Fruit fly (Drosophila melanogaster): ENCODE data around the gene Mettl3.
A peak's percentile ranks its signal among the peaks of the same experiment; 100 is the strongest.

Gene Mettl3

dm6 chr3R:24050690-24051440 is 18.9 kb downstream of the Mettl3 start, which contains the start of the genes Atg6 and Pisd (continued):
- no peak for TF ChIP-seq Fer3 (tag; optimal IDR thresholded peaks at IDR 0.05)
- TF ChIP-seq zfh2 (GFP tag; optimal IDR thresholded peaks at IDR 0.05): peak; percentile 48
- no peak for TF ChIP-seq Taf1 (GFP tag; IDR thresholded peaks at IDR 0.05)
- no peak for TF ChIP-seq CG14014 (GFP tag; IDR thresholded peaks at IDR 0.05)
- TF ChIP-seq trh (GFP tag; optimal IDR thresholded peaks at IDR 0.05): no peak
- TF ChIP-seq gsb-n (tag; optimal IDR thresholded peaks at IDR 0.05): peak; percentile 13
- TF ChIP-seq CG1024 (GFP tag; IDR thresholded peaks at IDR 0.05): no peak
- TF ChIP-seq repo (GFP tag; optimal IDR thresholded peaks at IDR 0.05): no peak
- no peak for TF ChIP-seq zen (tag; optimal IDR thresholded peaks at IDR 0.05)
- TF ChIP-seq NK7.1 (GFP tag; optimal IDR thresholded peaks at IDR 0.05): no peak
- no peak for TF ChIP-seq H15 (GFP tag; IDR thresholded peaks at IDR 0.05)
- TF ChIP-seq dm (GFP tag; optimal IDR thresholded peaks at IDR 0.05): peak; percentile 10
- peak; percentile 70 for TF ChIP-seq sd (tag; optimal IDR thresholded peaks at IDR 0.05)
- no peak for TF ChIP-seq CG4730 (GFP tag; IDR thresholded peaks at IDR 0.05)
- no peak for TF ChIP-seq Ets97D (GFP tag; optimal IDR thresholded peaks at IDR 0.05)
- no peak for TF ChIP-seq ato (GFP tag; IDR thresholded peaks at IDR 0.05; ENCODE audit: partially characterized antibody)
- TF ChIP-seq Elba2 (GFP tag; optimal IDR thresholded peaks at IDR 0.05): no peak
- TF ChIP-seq corto (GFP tag; optimal IDR thresholded peaks at IDR 0.05): peak; percentile 6
- TF ChIP-seq CG13624 (GFP tag; optimal IDR thresholded peaks at IDR 0.05): peak; percentile 96
- peak; percentile 37 for TF ChIP-seq CG2678 (tag; optimal IDR thresholded peaks at IDR 0.05)
- TF ChIP-seq shn (GFP tag; optimal IDR thresholded peaks at IDR 0.05): peak; percentile 0
- no peak for TF ChIP-seq H2.0 (GFP tag; IDR thresholded peaks at IDR 0.05)
- TF ChIP-seq jumu (GFP tag; optimal IDR thresholded peaks at IDR 0.05): no peak
- peak; percentile 28 for TF ChIP-seq CG13424 (tag; optimal IDR thresholded peaks at IDR 0.05)
- peak; percentile 21 for TF ChIP-seq CHES-1-like (GFP tag; optimal IDR thresholded peaks at IDR 0.05)
- TF ChIP-seq lab (GFP tag; optimal IDR thresholded peaks at IDR 0.05): peak; percentile 65
- TF ChIP-seq CG11456 (GFP tag; IDR thresholded peaks at IDR 0.05): no peak
- no peak for TF ChIP-seq CG7556 (GFP tag; optimal IDR thresholded peaks at IDR 0.05)
- no peak for TF ChIP-seq CG14667 (GFP tag; IDR thresholded peaks at IDR 0.05)
- TF ChIP-seq CG13296 (GFP tag; optimal IDR thresholded peaks at IDR 0.05): peak; percentile 37
- no peak for TF ChIP-seq fu2 (GFP tag; optimal IDR thresholded peaks at IDR 0.05)
- peak; percentile 46 to 94 for TF ChIP-seq crp (GFP tag; optimal IDR thresholded peaks at IDR 0.05)
- no peak for TF ChIP-seq cad (GFP tag; optimal IDR thresholded peaks at IDR 0.05)
- peak; percentile 68 for TF ChIP-seq row (GFP tag; IDR thresholded peaks at IDR 0.05)
- TF ChIP-seq al (GFP tag; IDR thresholded peaks at IDR 0.05): 0 out of 2 replicates have a peak, but pooled peaks have one; percentile 26
- no peak for TF ChIP-seq Awh (GFP tag; IDR thresholded peaks at IDR 0.05)
- TF ChIP-seq Bgb (GFP tag; IDR thresholded peaks at IDR 0.05; ENCODE audit: partially characterized antibody): no peak; the same call in 1 of the 2 replicates
- peak; percentile 57 for TF ChIP-seq CG17186 (GFP tag; optimal IDR thresholded peaks at IDR 0.05)
- peak; percentile 47; the same call in 2 of the 3 replicates for TF ChIP-seq CG17361 (GFP tag; IDR thresholded peaks at IDR 0.05)
- peak; percentile 47 for TF ChIP-seq CG2712 (tag; optimal IDR thresholded peaks at IDR 0.05)
- no peak for TF ChIP-seq CG14965 (GFP tag; optimal IDR thresholded peaks at IDR 0.05; ENCODE audit: borderline replicate concordance)
- TF ChIP-seq nau (GFP tag; optimal IDR thresholded peaks at IDR 0.05): no peak
- no peak for TF ChIP-seq CG10462 (GFP tag; optimal IDR thresholded peaks at IDR 0.05)
- no peak for TF ChIP-seq CG6765 (GFP tag; optimal IDR thresholded peaks at IDR 0.05)
- peak; percentile 83 for TF ChIP-seq CG10543 (GFP tag; optimal IDR thresholded peaks at IDR 0.05)
- no peak for TF ChIP-seq CG8089 (GFP tag; optimal IDR thresholded peaks at IDR 0.05)
- no peak for TF ChIP-seq Jarid2 (GFP tag; optimal IDR thresholded peaks at IDR 0.05)
- TF ChIP-seq pho (GFP tag; optimal IDR thresholded peaks at IDR 0.05): peak; percentile 20
- no peak for TF ChIP-seq slou (GFP tag; optimal IDR thresholded peaks at IDR 0.05)
- TF ChIP-seq CG17829 (tag; optimal IDR thresholded peaks at IDR 0.05): peak; percentile 50

Data from whole organism, embryonic.